Worm (Caenorhabditis elegans) whole organism, L2 larva: ENCODE results near the gene cyk-7.

ENCODE experiments used
- C34F6.9 ChIP-seq: fragments of 150-350 bp; optimal IDR thresholded peaks from 2 replicates; lab custom pipeline; 2014; ENCODE audit warnings: missing biosample characterization, missing genetic modification characterization
- F13H6.1 ChIP-seq: sonication (generic microtip); optimal IDR thresholded peaks from 2 replicates; lab custom pipeline; 2016; ENCODE audit warnings: missing genetic modification characterization, missing compliant biosample characterization
- R02D3.7 ChIP-seq: fragments of 150-350 bp; optimal IDR thresholded peaks from 2 replicates; lab custom pipeline; 2014; ENCODE audit warnings: missing biosample characterization, missing genetic modification characterization
- ZK546.5 ChIP-seq: sonication (generic microtip); optimal IDR thresholded peaks from 2 replicates; lab custom pipeline; 2017; ENCODE audit warnings: missing biosample characterization, missing genetic modification characterization
- aly-2 ChIP-seq: fragments of 150-350 bp; optimal IDR thresholded peaks from 2 replicates; lab custom pipeline; 2014; ENCODE audit warnings: missing biosample characterization, missing genetic modification characterization
- blmp-1 ChIP-seq: sonication (generic microtip); optimal IDR thresholded peaks from 2 replicates; lab custom pipeline; 2017; ENCODE audit warnings: missing genetic modification characterization, mild to moderate bottlenecking, missing compliant biosample characterization, antibody characterized with exemption, moderate library complexity; ENCODE audit not compliant: insufficient read depth
- ceh-82 ChIP-seq: fragments of 150-350 bp; optimal IDR thresholded peaks from 2 replicates; lab custom pipeline; 2014; ENCODE audit warnings: missing biosample characterization, missing genetic modification characterization
- crh-2 ChIP-seq: sonication (generic microtip); optimal IDR thresholded peaks from 2 replicates; lab custom pipeline; 2017; ENCODE audit warnings: missing biosample characterization, missing genetic modification characterization
- dmd-4 ChIP-seq: sonication (generic microtip); optimal IDR thresholded peaks from 2 replicates; lab custom pipeline; 2017; ENCODE audit warnings: missing biosample characterization, missing genetic modification characterization
- egl-27 ChIP-seq: sonication (generic microtip); optimal IDR thresholded peaks from 3 replicates; lab custom pipeline; 2017; ENCODE audit warnings: missing biosample characterization, missing genetic modification reagents, missing genetic modification characterization
- elt-3 ChIP-seq: sonication (generic microtip); optimal IDR thresholded peaks from 2 replicates; lab custom pipeline; 2017; ENCODE audit warnings: missing biosample characterization, missing genetic modification characterization
- fos-1 ChIP-seq: fragments of 150-350 bp; optimal IDR thresholded peaks from 2 replicates; lab custom pipeline; 2014; ENCODE audit warnings: missing biosample characterization, missing genetic modification characterization
- gmeb-1 ChIP-seq: fragments of 150-350 bp; optimal IDR thresholded peaks from 2 replicates; lab custom pipeline; 2014; ENCODE audit warnings: missing biosample characterization, missing genetic modification characterization
- lin-11 ChIP-seq: fragments of 150-350 bp; sonication (generic microtip); optimal IDR thresholded peaks from 2 replicates; lab custom pipeline; 2014; ENCODE audit warnings: missing biosample characterization, missing genetic modification characterization, inconsistent platforms, mixed read lengths
- lin-13 ChIP-seq: fragments of 150-350 bp; optimal IDR thresholded peaks from 2 replicates; lab custom pipeline; 2014; ENCODE audit warnings: missing biosample characterization, missing genetic modification reagents, missing genetic modification characterization
- lin-39 ChIP-seq: fragments of 150-350 bp; optimal IDR thresholded peaks from 2 replicates; lab custom pipeline; 2014; ENCODE audit warnings: missing biosample characterization, missing genetic modification reagents, missing genetic modification characterization
- lsy-2 ChIP-seq, 2 experiments: fragments of 150-350 bp in 1 of 2; sonication (generic microtip) in 1 of 2; optimal IDR thresholded peaks; 2 replicates each; lab custom pipeline; 2014 to 2017; ENCODE audit warnings: missing biosample characterization in 2 of 2, missing genetic modification characterization in 2 of 2
- mab-5 ChIP-seq: fragments of 150-350 bp; optimal IDR thresholded peaks from 2 replicates; lab custom pipeline; 2014; ENCODE audit warnings: missing biosample characterization, missing genetic modification characterization
- mbf-1 ChIP-seq: sonication (generic microtip); optimal IDR thresholded peaks from 2 replicates; lab custom pipeline; 2017; ENCODE audit warnings: missing biosample characterization, missing genetic modification characterization
- mdl-1 ChIP-seq, 2 experiments: fragments of 150-350 bp in 1 of 2; sonication (generic microtip) in 1 of 2; optimal IDR thresholded peaks; 2 replicates each; lab custom pipeline; 2017; ENCODE audit warnings: missing biosample characterization in 2 of 2, missing genetic modification characterization in 2 of 2
- nhr-11 ChIP-seq: fragments of 150-350 bp; optimal IDR thresholded peaks from 2 replicates; lab custom pipeline; 2014; ENCODE audit warnings: missing biosample characterization, missing genetic modification characterization
- nhr-12 ChIP-seq: fragments of 150-350 bp; optimal IDR thresholded peaks from 2 replicates; lab custom pipeline; 2014; ENCODE audit warnings: missing biosample characterization, missing genetic modification characterization
- nhr-129 ChIP-seq: fragments of 150-350 bp; optimal IDR thresholded peaks from 2 replicates; lab custom pipeline; 2014; ENCODE audit warnings: missing biosample characterization, missing genetic modification characterization
- nhr-21 ChIP-seq: fragments of 150-350 bp; optimal IDR thresholded peaks from 2 replicates; lab custom pipeline; 2014; ENCODE audit warnings: missing biosample characterization, missing genetic modification characterization
- nhr-23 ChIP-seq: fragments of 150-350 bp; optimal IDR thresholded peaks from 2 replicates; lab custom pipeline; 2014; ENCODE audit warnings: missing biosample characterization, missing genetic modification reagents, missing genetic modification characterization
- nhr-237 ChIP-seq: fragments of 150-350 bp; optimal IDR thresholded peaks from 2 replicates; lab custom pipeline; 2014; ENCODE audit warnings: missing biosample characterization, missing genetic modification characterization
- nhr-25 ChIP-seq: fragments of 150-350 bp; sonication (generic microtip); optimal IDR thresholded peaks from 3 replicates; lab custom pipeline; 2014; ENCODE audit warnings: missing biosample characterization, missing genetic modification characterization
- nhr-77 ChIP-seq: fragments of 150-350 bp; optimal IDR thresholded peaks from 2 replicates; lab custom pipeline; 2014; ENCODE audit warnings: missing biosample characterization, missing genetic modification characterization
- peb-1 ChIP-seq: fragments of 150-350 bp; optimal IDR thresholded peaks from 2 replicates; lab custom pipeline; 2014; ENCODE audit warnings: missing biosample characterization, missing genetic modification characterization
- skn-1 ChIP-seq: sonication (generic microtip); optimal IDR thresholded peaks from 2 replicates; lab custom pipeline; 2017; ENCODE audit warnings: missing biosample characterization, missing genetic modification characterization
- snpc-4 ChIP-seq: fragments of 150-350 bp; optimal IDR thresholded peaks from 2 replicates; lab custom pipeline; 2014; ENCODE audit warnings: missing biosample characterization, missing genetic modification characterization
- unc-39 ChIP-seq: fragments of 150-350 bp; optimal IDR thresholded peaks from 2 replicates; lab custom pipeline; 2014; ENCODE audit warnings: missing biosample characterization, missing genetic modification characterization
- unc-55 ChIP-seq: fragments of 150-350 bp; sonication (generic microtip); optimal IDR thresholded peaks from 3 replicates; lab custom pipeline; 2014; ENCODE audit warnings: missing biosample characterization, missing genetic modification reagents, missing genetic modification characterization
- unc-62 ChIP-seq: fragments of 150-350 bp; optimal IDR thresholded peaks from 2 replicates; lab custom pipeline; 2014; ENCODE audit warnings: missing biosample characterization, missing genetic modification reagents, missing genetic modification characterization
- zag-1 ChIP-seq: fragments of 150-350 bp; optimal IDR thresholded peaks from 2 replicates; lab custom pipeline; 2014; ENCODE audit warnings: missing biosample characterization, missing genetic modification characterization
- ztf-11 ChIP-seq: sonication (generic microtip); optimal IDR thresholded peaks from 2 replicates; lab custom pipeline; 2017; ENCODE audit warnings: missing biosample characterization, missing genetic modification characterization
- ztf-4 ChIP-seq: fragments of 150-350 bp; optimal IDR thresholded peaks from 2 replicates; lab custom pipeline; 2014; ENCODE audit warnings: missing biosample characterization, missing genetic modification characterization

The cyk-7 gene

ce11 chrIII:7768963-7769362 lies 26.2 kb downstream of the cyk-7 start, which contains the start of gene ZK686.3:
TSS of gene ZK686.3 (minus strand) at chrIII:7769063.
- TF ChIP-seq aly-2 (tag; lab: Kevin White, UChicago) (no peak), dmd-4 (tag; lab: Kevin White, UChicago) (no peak), unc-62 (no peak)

- no peak for TF ChIP-seq zag-1
- TF ChIP-seq peb-1 (tag; lab: Kevin White, UChicago): no peak
- no peak for TF ChIP-seq elt-3 (tag; lab: Kevin White, UChicago)
- no peak for TF ChIP-seq nhr-11 (tag; lab: Kevin White, UChicago)
- TF ChIP-seq lin-39 (tag; lab: Kevin White, UChicago): no peak
- TF ChIP-seq mdl-1 (tag; optimal IDR thresholded peaks at IDR 0.05; lab: Kevin White, UChicago): no peak
- no peak for TF ChIP-seq blmp-1 (tag; lab: Kevin White, UChicago)
- TF ChIP-seq nhr-129: no peak
- TF ChIP-seq nhr-237 (tag; lab: Kevin White, UChicago): no peak
- TF ChIP-seq ztf-11 (tag; lab: Kevin White, UChicago): no peak
- no peak for TF ChIP-seq nhr-12 (tag; lab: Kevin White, UChicago)
- no peak for TF ChIP-seq nhr-25
- no peak for TF ChIP-seq egl-27 (tag; lab: Kevin White, UChicago)
- TF ChIP-seq fos-1 (tag; lab: Kevin White, UChicago): no peak
- TF ChIP-seq skn-1 (tag; lab: Kevin White, UChicago): no peak
- no peak for TF ChIP-seq ztf-4
- no peak for TF ChIP-seq nhr-77 (tag; lab: Kevin White, UChicago)
- TF ChIP-seq mab-5: no peak
- no peak for TF ChIP-seq snpc-4 (tag; lab: Kevin White, UChicago)
- TF ChIP-seq, all 48 proteins: peak for 0
These were observed 27.8 kb downstream of the cyk-7 start, which contains the start of gene ZK686.5 for ce11 chrIII:7767415-7767814. TSS of gene ZK686.5 (minus strand) at chrIII:7767515.

DNA sequence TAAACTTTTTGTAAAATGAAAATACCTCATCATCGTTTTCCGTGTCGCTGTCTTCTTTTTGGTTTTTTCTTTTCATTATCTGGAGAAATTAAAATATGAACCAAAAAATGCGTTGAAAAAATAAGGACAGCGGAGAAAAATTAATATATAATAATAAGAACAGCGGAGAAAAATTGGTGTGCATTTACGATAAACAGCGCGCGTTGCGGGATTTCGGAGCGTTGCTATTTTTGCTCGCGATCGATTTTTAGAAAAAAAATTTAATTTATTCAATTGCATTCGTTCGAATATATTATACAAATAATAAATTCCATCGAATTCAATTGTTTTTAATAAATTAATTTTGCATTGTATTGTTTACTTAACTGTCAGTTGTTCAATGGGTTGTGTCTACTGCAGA lies 29.2 kb downstream of the cyk-7 start, which contains the start of gene ZK686.2:
TSS of gene ZK686.2 (minus strand) at position 79 of the 400 bp plus-strand sequence.
- TF ChIP-seq ZK546.5: no peak
- TF ChIP-seq ceh-82 (tag; lab: Kevin White, UChicago): no peak
- peak; percentile 33 for TF ChIP-seq crh-2 (tag; lab: Kevin White, UChicago)
- no peak for TF ChIP-seq lin-11 (tag; lab: Kevin White, UChicago)
- TF ChIP-seq C34F6.9 (tag; lab: Kevin White, UChicago): peak; percentile 38
- no peak for TF ChIP-seq F13H6.1 (tag; lab: Kevin White, UChicago)
- TF ChIP-seq dmd-4 (tag; lab: Kevin White, UChicago): no peak
- TF ChIP-seq egl-27 (tag; lab: Kevin White, UChicago): no peak
- peak; percentile 3 to 81 for TF ChIP-seq lsy-2 (tag; optimal IDR thresholded peaks at IDR 0.05; lab: Kevin White, UChicago)
- TF ChIP-seq lin-13 (GFP tag; lab: Kevin White, UChicago): peak; percentile 37
- TF ChIP-seq mab-5: peak; percentile 46
- peak; percentile 47 for TF ChIP-seq gmeb-1 (tag; lab: Kevin White, UChicago)
- TF ChIP-seq unc-55: peak; percentile 60
- peak; percentile 71 for TF ChIP-seq R02D3.7
- no peak for TF ChIP-seq nhr-129
- TF ChIP-seq nhr-23 (tag; lab: Kevin White, UChicago): no peak
- TF ChIP-seq nhr-11 (tag; lab: Kevin White, UChicago): no peak

DNA sequence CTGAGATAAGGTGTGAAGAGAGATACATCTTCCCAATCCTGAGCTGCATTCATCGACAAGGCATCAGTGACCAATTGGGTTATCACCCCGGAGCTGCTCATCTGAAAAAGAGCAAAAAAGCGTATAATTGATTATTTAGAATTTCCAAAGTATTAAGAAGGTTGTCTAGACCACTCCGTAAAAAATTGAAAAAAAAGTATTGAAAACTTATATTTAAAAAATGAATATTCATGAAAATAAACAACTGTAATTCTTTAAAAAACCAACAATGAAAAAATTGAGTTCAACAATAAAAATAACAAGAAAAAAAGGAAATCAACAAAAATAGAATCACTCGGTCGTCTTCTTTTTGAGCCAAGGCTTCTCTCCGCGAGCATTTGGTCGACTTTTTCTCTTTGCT lies 31.7 kb downstream of the cyk-7 start, which contains the start of gene mtx-2:
TSS of gene mtx-2 (minus strand) at position 101 of the 400 bp plus-strand sequence.
- TF ChIP-seq dmd-4 (tag; lab: Kevin White, UChicago) (no peak), aly-2 (tag; lab: Kevin White, UChicago) (no peak), unc-62 (no peak), nhr-21 (tag; lab: Kevin White, UChicago) (no peak), mbf-1 (tag; lab: Kevin White, UChicago) (no peak), nhr-11 (tag; lab: Kevin White, UChicago) (no peak), unc-55 (no peak), unc-39 (tag; lab: Kevin White, UChicago) (no peak)
